Worm (Caenorhabditis elegans) whole organism, L1 larva: ENCODE measurements around the gene F49E8.6.

ENCODE experiments used
- ama-1 ChIP-seq: fragments of 150-350 bp; optimal IDR thresholded peaks from 2 replicates; lab custom pipeline; 2014
- jun-1 ChIP-seq: fragments of 150-350 bp; optimal IDR thresholded peaks from 2 replicates; lab custom pipeline; 2014; ENCODE audit warnings: missing biosample characterization, missing genetic modification reagents, missing genetic modification characterization

ce11 chrIV:7559237-7559636 lies 4.8 kb upstream of the F49E8.6 start:
- TF ChIP-seq jun-1 (tag; lab: Kevin White, UChicago) (no peak), ama-1 (lab: Kevin White, UChicago) (no peak)
